Worm (Caenorhabditis elegans) whole organism, young adult: Measurements from ENCODE around the gene srbc-58.

Experiments
- B0035.1 ChIP-seq: sonication (generic microtip); optimal IDR thresholded peaks from 2 replicates; lab custom pipeline; 2016; ENCODE audit warnings: missing genetic modification characterization, mild to moderate bottlenecking, missing compliant biosample characterization, missing genotype, missing genetic modification reagents
- B0261.1 ChIP-seq: sonication (generic microtip); optimal IDR thresholded peaks from 2 replicates; lab custom pipeline; 2016; ENCODE audit warnings: mild to moderate bottlenecking, missing genetic modification characterization, moderate library complexity, missing compliant biosample characterization
- C06A6.2 ChIP-seq: fragments of 200-800 bp; sonication (Bioruptor generic); conservative IDR thresholded peaks from 2 replicates; pipeline ENCODE4 v1.3.6; 2022; ENCODE audit warnings: missing genetic modification characterization, missing compliant biosample characterization
- C17E4.6 ChIP-seq: fragments of 200-800 bp; sonication (Bioruptor generic); IDR thresholded peaks from 2 replicates; pipeline ENCODE4 v1.3.6; 2022; ENCODE audit warnings: missing genetic modification reagents, missing genetic modification characterization, missing compliant biosample characterization
- F52B5.7 ChIP-seq: sonication (generic microtip); optimal IDR thresholded peaks from 2 replicates; lab custom pipeline; 2016; ENCODE audit warnings: mild to moderate bottlenecking, missing genetic modification characterization, missing compliant biosample characterization
- F55B11.4 ChIP-seq: sonication (generic microtip); optimal IDR thresholded peaks from 2 replicates; lab custom pipeline; 2016; ENCODE audit warnings: missing compliant biosample characterization, missing genetic modification characterization, borderline replicate concordance; ENCODE audit not compliant: insufficient read depth
- K11D2.4 ChIP-seq: fragments of 200-800 bp; sonication (Bioruptor generic); IDR thresholded peaks from 2 replicates; pipeline ENCODE4 v1.3.6; 2022; ENCODE audit warnings: missing genetic modification reagents, missing genetic modification characterization, missing compliant biosample characterization
- T07F8.4 ChIP-seq: sonication (generic microtip); optimal IDR thresholded peaks from 2 replicates; lab custom pipeline; 2016; ENCODE audit warnings: mild to moderate bottlenecking, missing genetic modification characterization, moderate library complexity, missing compliant biosample characterization
- Y56A3A.18 ChIP-seq: fragments of 200-800 bp; sonication (Bioruptor generic); IDR thresholded peaks from 2 replicates; pipeline ENCODE4 v1.3.6; 2022; ENCODE audit warnings: missing genetic modification reagents, missing genetic modification characterization, missing compliant biosample characterization
- akir-1 ChIP-seq: fragments of 200-800 bp; sonication (Bioruptor generic); optimal IDR thresholded peaks from 2 replicates; lab custom pipeline; 2018; ENCODE audit warnings: mild to moderate bottlenecking, missing genetic modification characterization, moderate library complexity, missing compliant biosample characterization
- atf-7 ChIP-seq: sonication (generic microtip); optimal IDR thresholded peaks from 2 replicates; lab custom pipeline; 2017; ENCODE audit warnings: mild to moderate bottlenecking, missing genetic modification characterization, missing compliant biosample characterization
- attf-6 ChIP-seq: fragments of 200-800 bp; sonication (Bioruptor generic); IDR thresholded peaks from 2 replicates; pipeline ENCODE4 v1.3.6; 2022; ENCODE audit warnings: missing genetic modification reagents, missing genetic modification characterization, missing compliant biosample characterization
- cebp-1 ChIP-seq, 2 experiments: fragments of 200-800 bp in 1 of 2; sonication (Bioruptor generic) in 1 of 2; sonication (generic microtip) in 1 of 2; IDR thresholded peaks in 1 of 2; optimal IDR thresholded peaks in 1 of 2; 2 replicates each; pipeline versions ENCODE4 v1.3.6 to Lab custom; 2017 to 2022; ENCODE audit warnings: missing compliant biosample characterization in 2 of 2, missing genetic modification characterization in 2 of 2, mild to moderate bottlenecking in 1 of 2, missing genetic modification reagents in 1 of 2, moderate library complexity in 1 of 2
- cebp-2 ChIP-seq: fragments of 200-800 bp; sonication (Bioruptor generic); IDR thresholded peaks from 2 replicates; pipeline ENCODE4 v1.3.6; 2022; ENCODE audit warnings: missing genetic modification characterization, missing compliant biosample characterization
- ceh-58 ChIP-seq: fragments of 200-800 bp; sonication (Bioruptor generic); IDR thresholded peaks from 2 replicates; pipeline ENCODE4 v1.3.6; 2022; ENCODE audit warnings: missing genetic modification characterization, missing compliant biosample characterization
- ceh-79 ChIP-seq: sonication (generic microtip); optimal IDR thresholded peaks from 2 replicates; lab custom pipeline; 2017; ENCODE audit warnings: mild to moderate bottlenecking, missing genetic modification characterization, missing compliant biosample characterization
- chd-7 ChIP-seq: sonication (generic microtip); optimal IDR thresholded peaks from 2 replicates; lab custom pipeline; 2016; ENCODE audit warnings: mild to moderate bottlenecking, missing genetic modification characterization, moderate library complexity, missing compliant biosample characterization
- egl-44 ChIP-seq: fragments of 200-800 bp; sonication (Bioruptor generic); IDR thresholded peaks from 2 replicates; pipeline ENCODE4 v1.3.6; 2022; ENCODE audit warnings: missing genetic modification reagents, missing genetic modification characterization, missing compliant biosample characterization
- hlh-12 ChIP-seq: sonication (generic microtip); optimal IDR thresholded peaks from 2 replicates; lab custom pipeline; 2016; ENCODE audit warnings: missing genetic modification characterization, missing compliant biosample characterization
- hmg-20 ChIP-seq: fragments of 200-800 bp; sonication (Bioruptor generic); IDR thresholded peaks from 2 replicates; pipeline ENCODE4 v1.3.6; 2022; ENCODE audit warnings: missing genetic modification reagents, missing genetic modification characterization, missing compliant biosample characterization
- lin-26 ChIP-seq: fragments of 200-800 bp; sonication (Bioruptor generic); IDR thresholded peaks from 2 replicates; pipeline ENCODE4 v1.3.6; 2022; ENCODE audit warnings: missing genetic modification reagents, missing genetic modification characterization, missing compliant biosample characterization
- lin-54 ChIP-seq: fragments of 200-800 bp; sonication (Bioruptor generic); optimal IDR thresholded peaks from 2 replicates; lab custom pipeline; 2018; ENCODE audit warnings: mild to moderate bottlenecking, missing genetic modification characterization, missing compliant biosample characterization
- lir-1 ChIP-seq: fragments of 200-800 bp; sonication (Bioruptor generic); conservative IDR thresholded peaks from 2 replicates; pipeline ENCODE4 v1.3.6; 2022; ENCODE audit warnings: missing genetic modification reagents, missing genetic modification characterization, missing compliant biosample characterization
- madf-6 ChIP-seq: fragments of 200-800 bp; sonication (Bioruptor generic); IDR thresholded peaks from 2 replicates; pipeline ENCODE4 v1.3.6; 2022; ENCODE audit warnings: missing genetic modification reagents, missing genetic modification characterization, missing compliant biosample characterization
- nfyb-1 ChIP-seq: fragments of 200-800 bp; sonication (Bioruptor generic); IDR thresholded peaks from 2 replicates; pipeline ENCODE4 v1.3.6; 2022; ENCODE audit warnings: missing genetic modification reagents, missing genetic modification characterization, missing compliant biosample characterization
- nhr-80 ChIP-seq: sonication (generic microtip); optimal IDR thresholded peaks from 2 replicates; lab custom pipeline; 2016; ENCODE audit warnings: missing genetic modification characterization, missing compliant biosample characterization
- nhr-90 ChIP-seq: sonication (generic microtip); optimal IDR thresholded peaks from 2 replicates; lab custom pipeline; 2016; ENCODE audit warnings: missing genotype, mild to moderate bottlenecking, missing genetic modification characterization, missing compliant biosample characterization
- rcor-1 ChIP-seq: fragments of 200-800 bp; sonication (Bioruptor generic); IDR thresholded peaks from 2 replicates; pipeline ENCODE4 v1.3.6; 2022; ENCODE audit warnings: missing genetic modification reagents, missing genetic modification characterization, missing compliant biosample characterization
- sea-2 ChIP-seq: fragments of 200-800 bp; sonication (Bioruptor generic); IDR thresholded peaks from 2 replicates; pipeline ENCODE4 v1.3.6; 2022; ENCODE audit warnings: missing genetic modification characterization, missing compliant biosample characterization
- tbp1 ChIP-seq: fragments of 200-800 bp; sonication (Bioruptor generic); optimal IDR thresholded peaks from 2 replicates; lab custom pipeline; 2018; ENCODE audit warnings: mild to moderate bottlenecking, missing genetic modification characterization, missing compliant biosample characterization
- tbx-9 ChIP-seq: sonication (generic microtip); optimal IDR thresholded peaks from 2 replicates; lab custom pipeline; 2016; ENCODE audit warnings: borderline replicate concordance, missing genetic modification characterization, inconsistent platforms, missing compliant biosample characterization
- unc-62 ChIP-seq: fragments of 150-350 bp; optimal IDR thresholded peaks from 2 replicates; lab custom pipeline; 2014; ENCODE audit warnings: missing biosample characterization, missing genetic modification reagents, missing genetic modification characterization
- ztf-25 ChIP-seq: fragments of 200-800 bp; sonication (Bioruptor generic); IDR thresholded peaks from 2 replicates; pipeline ENCODE4 v1.3.6; 2022; ENCODE audit warnings: missing genetic modification reagents, missing genetic modification characterization, missing compliant biosample characterization
- ztf-3 ChIP-seq: fragments of 200-800 bp; sonication (Bioruptor generic); optimal IDR thresholded peaks from 2 replicates; lab custom pipeline; 2018; ENCODE audit warnings: mild to moderate bottlenecking, missing genetic modification characterization, missing compliant biosample characterization

Gene srbc-58

DNA sequence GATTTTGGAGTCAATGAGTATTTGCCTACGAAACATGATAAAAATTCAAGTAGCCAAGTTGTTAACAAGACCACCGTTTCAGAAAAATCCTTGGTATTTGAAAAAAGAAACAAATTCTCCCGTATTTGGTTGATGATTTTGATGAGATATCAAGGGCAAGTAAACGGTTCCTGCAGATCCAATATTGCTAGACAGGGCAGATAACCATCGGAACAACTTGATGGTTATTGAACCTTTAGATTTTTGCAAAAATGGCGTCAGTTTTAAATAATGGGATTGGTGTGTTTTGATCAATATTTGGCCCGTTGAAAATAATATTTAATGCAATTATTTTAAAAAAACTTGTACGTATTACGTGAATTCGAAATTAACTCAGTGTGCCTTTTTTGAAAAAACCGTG is 25.5 kb downstream of the srbc-58 start:
- TF ChIP-seq rcor-1 (no peak), C06A6.2 (no peak), cebp-2 (GFP tag; lab: Robert Waterston, UW) (no peak), lin-54 (GFP tag; lab: Kevin White, UChicago) (no peak)
- TF ChIP-seq, all 124 proteins: peak for 0

DNA sequence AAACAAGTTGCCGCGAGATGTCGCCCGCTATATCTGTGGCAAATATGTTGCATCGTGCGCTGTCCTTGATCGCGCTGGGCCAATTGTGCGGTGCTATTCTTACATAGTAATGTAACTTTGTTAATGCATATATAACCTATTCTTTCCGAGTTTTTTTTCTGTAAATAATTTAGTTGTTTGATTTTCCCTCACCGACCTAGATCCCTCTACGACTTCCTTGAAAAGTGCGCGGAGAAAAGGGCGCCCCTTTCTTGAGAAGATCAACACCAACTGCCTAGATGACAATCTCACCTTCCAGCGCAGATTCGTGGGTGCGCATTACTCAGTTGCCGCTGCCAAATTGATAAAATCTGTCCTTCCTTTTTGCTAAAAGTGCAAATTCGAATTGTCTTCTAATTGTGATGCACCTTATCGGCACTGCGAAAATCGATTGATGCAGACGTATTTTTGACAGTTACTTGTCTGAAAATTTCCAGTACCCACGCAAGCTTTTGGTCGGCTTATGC is 26.8 kb downstream of the srbc-58 start:
- no peak for TF ChIP-seq B0261.1 (tag; lab: Kevin White, UChicago)
- no peak for TF ChIP-seq F55B11.4
- no peak for TF ChIP-seq ceh-58 (GFP tag; lab: Robert Waterston, UW)
- no peak for TF ChIP-seq nhr-80 (tag; lab: Kevin White, UChicago)
- no peak for TF ChIP-seq unc-62 (GFP tag; lab: Kevin White, UChicago)
- no peak for TF ChIP-seq lin-26 (GFP tag; lab: Robert Waterston, UW)
- TF ChIP-seq lir-1 (GFP tag; lab: Robert Waterston, UW) = no peak
- TF ChIP-seq hlh-12 = no peak
- no peak for TF ChIP-seq tbp1 (GFP tag; lab: Kevin White, UChicago)
- no peak for TF ChIP-seq ztf-25 (GFP tag; lab: Robert Waterston, UW)
- TF ChIP-seq cebp-2 (GFP tag; lab: Robert Waterston, UW) = no peak
- TF ChIP-seq chd-7 = no peak

DNA sequence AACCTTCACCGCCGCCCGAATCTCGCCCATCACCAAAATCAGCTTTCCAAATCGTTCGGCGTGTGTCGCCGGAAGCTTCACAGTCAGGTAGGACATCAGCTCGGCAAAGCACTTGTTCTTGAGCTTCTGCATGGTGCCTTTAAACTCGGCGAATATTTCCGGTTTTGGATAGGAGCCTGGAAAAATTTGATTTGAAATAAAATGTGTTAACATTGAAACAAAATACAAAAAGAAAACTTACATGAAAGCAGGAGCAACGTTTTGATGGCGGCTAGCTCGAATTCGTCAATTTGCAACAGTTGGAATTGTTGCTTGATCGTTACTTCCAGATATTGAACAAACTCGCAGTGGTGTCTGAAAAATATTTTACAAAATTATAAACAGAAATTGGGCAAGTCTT is 27.9 kb downstream of the srbc-58 start:
- TF ChIP-seq B0035.1 (no peak), nhr-90 (tag; lab: Kevin White, UChicago) (no peak), ztf-3 (GFP tag; lab: Kevin White, UChicago) (no peak)
- TF ChIP-seq, all 124 proteins: peak for 0

DNA sequence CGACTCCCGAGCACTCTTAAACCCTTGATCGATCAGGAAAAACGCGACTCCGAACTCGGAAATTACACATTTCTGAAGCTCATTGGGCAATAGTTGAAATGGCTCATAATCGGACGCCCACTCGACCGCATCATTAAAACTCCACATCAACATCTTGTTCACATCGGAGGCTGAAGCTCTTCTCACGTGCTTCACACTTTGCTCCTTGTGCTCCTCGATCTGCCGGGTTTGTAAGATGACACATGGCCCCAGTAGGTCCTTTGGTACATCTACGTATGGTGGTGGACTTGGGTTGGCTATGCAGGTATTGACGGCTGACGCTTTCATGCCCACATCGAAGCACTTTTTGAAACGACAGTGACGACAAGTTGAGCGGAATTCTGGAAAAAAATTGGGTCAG is 28.7 kb downstream of the srbc-58 start:
- TF ChIP-seq Y56A3A.18 (GFP tag; lab: Robert Waterston, UW) (no peak), C17E4.6 (GFP tag; lab: Robert Waterston, UW) (no peak), T07F8.4 (no peak), atf-7 (tag; lab: Kevin White, UChicago) (no peak), nfyb-1 (GFP tag; lab: Robert Waterston, UW) (no peak), F55B11.4 (no peak), K11D2.4 (GFP tag; lab: Robert Waterston, UW) (no peak), tbp1 (GFP tag; lab: Kevin White, UChicago) (no peak), attf-6 (GFP tag; lab: Robert Waterston, UW) (no peak), egl-44 (GFP tag; lab: Robert Waterston, UW) (no peak), ceh-79 (tag; lab: Kevin White, UChicago) (no peak), nhr-80 (tag; lab: Kevin White, UChicago) (no peak), hmg-20 (GFP tag; lab: Robert Waterston, UW) (no peak), cebp-2 (GFP tag; lab: Robert Waterston, UW) (no peak), cebp-1 (GFP tag; IDR thresholded peaks at IDR 0.05; lab: Robert Waterston, UW) (no peak), cebp-1 (tag; optimal IDR thresholded peaks at IDR 0.05; lab: Kevin White, UChicago) (no peak), akir-1 (no peak), F52B5.7 (tag; lab: Kevin White, UChicago) (no peak), sea-2 (GFP tag; lab: Robert Waterston, UW) (no peak), madf-6 (GFP tag; lab: Robert Waterston, UW) (no peak), tbx-9 (tag; lab: Kevin White, UChicago) (no peak)
- TF ChIP-seq, all 124 proteins: peak for 0
